Worm (Caenorhabditis elegans) whole organism, mixed stage, embryonic: ENCODE measurements around the gene vps-45.

Experiments
- M03D4.4 ChIP-seq: sonication (generic microtip); optimal IDR thresholded peaks from 2 replicates; lab custom pipeline; 2017; ENCODE audit warnings: mild to moderate bottlenecking, missing genetic modification characterization, missing compliant biosample characterization
- bed-3 ChIP-seq: fragments of 200-800 bp; sonication (Bioruptor generic); optimal IDR thresholded peaks from 3 replicates; lab custom pipeline; 2018; ENCODE audit warnings: mild to moderate bottlenecking, missing genetic modification characterization, moderate library complexity, missing compliant biosample characterization
- blmp-1 ChIP-seq: fragments of 150-350 bp; optimal IDR thresholded peaks from 2 replicates; lab custom pipeline; 2014; ENCODE audit warnings: missing biosample characterization, missing genetic modification characterization
- ceh-39 ChIP-seq: fragments of 150-350 bp; optimal IDR thresholded peaks from 2 replicates; lab custom pipeline; 2014; ENCODE audit warnings: missing biosample characterization, missing genetic modification characterization
- ceh-43 ChIP-seq: fragments of 200-800 bp; sonication (Bioruptor generic); optimal IDR thresholded peaks from 2 replicates; lab custom pipeline; 2018; ENCODE audit warnings: mild to moderate bottlenecking, missing genetic modification characterization, moderate library complexity, missing compliant biosample characterization
- ceh-83 ChIP-seq: fragments of 200-800 bp; sonication (Bioruptor generic); optimal IDR thresholded peaks from 2 replicates; lab custom pipeline; 2018; ENCODE audit warnings: mild to moderate bottlenecking, missing genetic modification characterization, missing compliant biosample characterization
- ces-1 ChIP-seq: fragments of 150-350 bp; optimal IDR thresholded peaks from 2 replicates; lab custom pipeline; 2014; ENCODE audit warnings: missing biosample characterization, missing genetic modification reagents, missing genetic modification characterization
- cnd-1 ChIP-seq: fragments of 200-800 bp; sonication (Bioruptor generic); optimal IDR thresholded peaks from 2 replicates; lab custom pipeline; 2018; ENCODE audit warnings: mild to moderate bottlenecking, missing genetic modification characterization, missing compliant biosample characterization
- drap-1 ChIP-seq: fragments of 200-800 bp; sonication (Bioruptor generic); optimal IDR thresholded peaks from 3 replicates; lab custom pipeline; 2018; ENCODE audit warnings: mild to moderate bottlenecking, missing genetic modification characterization, missing compliant biosample characterization
- elt-3 ChIP-seq: fragments of 150-350 bp; optimal IDR thresholded peaks from 2 replicates; lab custom pipeline; 2014; ENCODE audit warnings: missing biosample characterization, missing genetic modification characterization
- flh-1 ChIP-seq: fragments of 200-800 bp; sonication (Bioruptor generic); optimal IDR thresholded peaks from 2 replicates; lab custom pipeline; 2018; ENCODE audit warnings: mild to moderate bottlenecking, missing genetic modification characterization, moderate library complexity, missing compliant biosample characterization
- ham-2 ChIP-seq: fragments of 200-800 bp; sonication (Bioruptor generic); optimal IDR thresholded peaks from 2 replicates; lab custom pipeline; 2018; ENCODE audit warnings: mild to moderate bottlenecking, missing genetic modification characterization, missing compliant biosample characterization
- lin-13 ChIP-seq: fragments of 150-350 bp; optimal IDR thresholded peaks from 2 replicates; lab custom pipeline; 2014; ENCODE audit warnings: missing biosample characterization, missing genetic modification characterization
- lin-32 ChIP-seq: fragments of 200-800 bp; sonication (Bioruptor generic); optimal IDR thresholded peaks from 2 replicates; lab custom pipeline; 2018; ENCODE audit warnings: mild to moderate bottlenecking, missing genetic modification characterization, missing compliant biosample characterization
- mab-5 ChIP-seq: fragments of 150-350 bp; optimal IDR thresholded peaks from 2 replicates; lab custom pipeline; 2014; ENCODE audit warnings: missing biosample characterization, missing genetic modification characterization
- mep-1 ChIP-seq: fragments of 150-350 bp; optimal IDR thresholded peaks from 2 replicates; lab custom pipeline; 2017; ENCODE audit warnings: missing biosample characterization, missing genetic modification reagents, missing genetic modification characterization, inconsistent platforms
- mls-2 ChIP-seq: sonication (generic microtip); optimal IDR thresholded peaks from 2 replicates; lab custom pipeline; 2016; ENCODE audit warnings: mild to moderate bottlenecking, missing genetic modification characterization, moderate library complexity, missing compliant biosample characterization
- nhr-12 ChIP-seq: fragments of 150-350 bp; optimal IDR thresholded peaks from 2 replicates; lab custom pipeline; 2014; ENCODE audit warnings: missing biosample characterization, missing genetic modification characterization
- nhr-2 ChIP-seq: fragments of 150-350 bp; optimal IDR thresholded peaks from 2 replicates; lab custom pipeline; 2014; ENCODE audit warnings: missing biosample characterization, missing genetic modification characterization
- nhr-237 ChIP-seq: fragments of 150-350 bp; optimal IDR thresholded peaks from 2 replicates; lab custom pipeline; 2014; ENCODE audit warnings: missing biosample characterization, missing genetic modification characterization
- nhr-28 ChIP-seq: fragments of 150-350 bp; optimal IDR thresholded peaks from 2 replicates; lab custom pipeline; 2014; ENCODE audit warnings: missing biosample characterization, missing genetic modification characterization
- nhr-76 ChIP-seq: sonication (generic microtip); optimal IDR thresholded peaks from 2 replicates; lab custom pipeline; 2017; ENCODE audit warnings: missing biosample characterization, missing genetic modification characterization
- pha-4 ChIP-seq: fragments of 150-350 bp; optimal IDR thresholded peaks from 2 replicates; lab custom pipeline; 2018; ENCODE audit warnings: missing biosample characterization, missing genetic modification reagents, missing genetic modification characterization
- sem-2 ChIP-seq: fragments of 200-800 bp; sonication (Bioruptor generic); optimal IDR thresholded peaks from 2 replicates; lab custom pipeline; 2018; ENCODE audit warnings: mild to moderate bottlenecking, missing genetic modification characterization, missing compliant biosample characterization
- snpc-4 ChIP-seq: fragments of 150-350 bp; optimal IDR thresholded peaks from 2 replicates; lab custom pipeline; 2014; ENCODE audit warnings: missing biosample characterization, missing genetic modification characterization
- sptf-1 ChIP-seq: sonication (generic microtip); optimal IDR thresholded peaks from 2 replicates; lab custom pipeline; 2017; ENCODE audit warnings: mild to moderate bottlenecking, missing genetic modification characterization, moderate library complexity, missing compliant biosample characterization
- tbx-8 ChIP-seq: fragments of 200-800 bp; sonication (Bioruptor generic); optimal IDR thresholded peaks from 2 replicates; lab custom pipeline; 2018; ENCODE audit warnings: mild to moderate bottlenecking, missing genetic modification characterization, moderate library complexity, missing compliant biosample characterization
- unc-120 ChIP-seq: sonication (generic microtip); optimal IDR thresholded peaks from 2 replicates; lab custom pipeline; 2017; ENCODE audit warnings: missing genetic modification characterization, missing compliant biosample characterization; ENCODE audit not compliant: poor library complexity, severe bottlenecking
- unc-39 ChIP-seq: fragments of 150-350 bp; optimal IDR thresholded peaks from 2 replicates; lab custom pipeline; 2014; ENCODE audit warnings: missing biosample characterization, missing genetic modification characterization
- zip-8 ChIP-seq: fragments of 150-350 bp; optimal IDR thresholded peaks from 2 replicates; lab custom pipeline; 2014; ENCODE audit warnings: missing biosample characterization, missing genetic modification characterization
- ztf-11 ChIP-seq: fragments of 150-350 bp; optimal IDR thresholded peaks from 2 replicates; lab custom pipeline; 2014; ENCODE audit warnings: missing biosample characterization, missing genetic modification characterization

vps-45 gene

DNA sequence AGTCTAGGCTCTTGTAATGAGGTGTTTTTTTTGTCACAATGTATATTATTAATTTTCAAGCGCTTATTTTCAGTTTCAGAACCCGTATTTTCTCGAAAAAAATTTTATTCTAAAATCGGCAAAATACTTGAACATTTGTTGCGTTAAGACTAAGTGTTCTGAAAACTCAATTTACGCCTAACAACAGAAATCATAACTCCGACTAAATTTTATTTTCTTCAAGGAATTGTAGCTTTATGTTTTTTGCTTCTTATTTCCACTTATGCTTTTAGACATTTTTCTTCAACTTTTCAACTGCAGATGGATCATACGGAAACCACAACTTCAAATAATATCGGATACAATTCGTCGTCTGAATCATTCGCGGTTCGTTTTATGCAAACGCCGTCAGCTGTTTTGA lies 41.1 kb downstream of the vps-45 start, which contains the start of gene F35H12.1:
Gene F35H12.1, plus strand, starts transcription at position 301 of the 400 bp plus-strand sequence.
- no peak for TF ChIP-seq zip-8 (tag; lab: Kevin White, UChicago)
- no peak for TF ChIP-seq ceh-39 (tag; lab: Kevin White, UChicago)
- no peak for TF ChIP-seq bed-3 (GFP tag; lab: Kevin White, UChicago)
- TF ChIP-seq lin-32 (GFP tag; lab: Kevin White, UChicago), result no peak
- no peak for TF ChIP-seq drap-1
- no peak for TF ChIP-seq nhr-12 (tag; lab: Kevin White, UChicago)
- no peak for TF ChIP-seq flh-1
- TF ChIP-seq ces-1 (GFP tag; lab: Kevin White, UChicago), result no peak
- no peak for TF ChIP-seq ceh-83 (GFP tag; lab: Kevin White, UChicago)
- TF ChIP-seq ceh-43 (GFP tag; lab: Kevin White, UChicago), result no peak
- no peak for TF ChIP-seq unc-39
- TF ChIP-seq nhr-237 (tag; lab: Kevin White, UChicago), result no peak

DNA sequence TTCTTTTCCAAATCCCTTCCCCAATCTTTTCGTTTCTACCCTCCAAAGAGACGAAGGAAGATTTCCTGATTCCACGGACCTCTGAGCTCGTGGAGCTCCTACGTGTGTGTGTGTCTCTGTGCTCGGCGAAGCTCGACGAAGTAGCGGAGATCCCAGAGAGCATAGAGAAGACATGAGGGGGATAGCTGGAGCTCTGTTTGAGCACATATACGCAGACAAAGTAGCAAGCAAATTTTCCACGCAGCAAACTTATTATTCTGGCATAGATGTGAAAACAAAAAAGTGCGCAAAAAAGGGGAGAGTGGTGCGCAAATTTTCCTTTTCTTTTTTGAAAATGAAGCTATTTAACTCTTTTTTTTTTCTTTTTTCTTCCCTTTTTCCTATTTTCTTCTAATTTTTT lies 41.8 kb downstream of the vps-45 start:
- TF ChIP-seq lin-13 (tag; lab: Kevin White, UChicago) (no peak), blmp-1 (tag; lab: Kevin White, UChicago) (no peak), snpc-4 (tag; lab: Kevin White, UChicago) (no peak), lin-32 (GFP tag; lab: Kevin White, UChicago) (no peak), ceh-43 (GFP tag; lab: Kevin White, UChicago) (no peak), ceh-83 (GFP tag; lab: Kevin White, UChicago) (no peak), elt-3 (tag; lab: Kevin White, UChicago) (no peak), pha-4 (tag; lab: Kevin White, UChicago) (no peak), mab-5 (tag; lab: Kevin White, UChicago) (no peak), cnd-1 (tag; lab: Kevin White, UChicago) (no peak), nhr-76 (no peak), unc-120 (tag; lab: Kevin White, UChicago) (peak; percentile 83), nhr-2 (tag; lab: Kevin White, UChicago) (no peak), sem-2 (GFP tag; lab: Kevin White, UChicago) (no peak), ztf-11 (tag; lab: Kevin White, UChicago) (no peak), M03D4.4 (tag; lab: Kevin White, UChicago) (no peak), ham-2 (GFP tag; lab: Kevin White, UChicago) (no peak), nhr-237 (tag; lab: Kevin White, UChicago) (no peak), bed-3 (GFP tag; lab: Kevin White, UChicago) (no peak), nhr-12 (tag; lab: Kevin White, UChicago) (no peak), tbx-8 (GFP tag; lab: Kevin White, UChicago) (no peak), ces-1 (GFP tag; lab: Kevin White, UChicago) (peak; percentile 56), flh-1 (no peak), unc-39 (no peak), sptf-1 (tag; lab: Kevin White, UChicago) (peak; percentile 16)
- TF ChIP-seq, all 35 proteins: peak for 3

DNA sequence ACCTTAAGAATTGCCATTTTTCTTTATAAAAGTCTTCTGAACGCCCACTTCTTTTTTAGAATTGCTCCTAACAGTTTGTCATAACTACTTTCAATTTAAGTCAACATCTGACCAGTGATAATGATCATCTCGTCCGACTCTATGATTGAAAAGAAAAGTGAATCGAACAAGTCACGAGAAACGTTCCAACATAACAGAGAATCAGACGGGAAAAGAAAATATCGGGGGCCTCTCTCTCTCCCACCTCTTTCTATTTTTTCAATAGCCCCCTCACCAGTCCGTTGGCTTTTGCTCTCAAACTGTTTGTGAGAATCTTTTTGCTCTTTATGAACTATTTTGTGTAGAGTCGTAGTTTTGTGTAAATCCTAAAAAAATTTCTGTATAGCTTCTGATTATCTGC lies 47.0 kb downstream of the vps-45 start:
- no peak for TF ChIP-seq mep-1 (tag; lab: Kevin White, UChicago)
- TF ChIP-seq blmp-1 (tag; lab: Kevin White, UChicago), result no peak
- no peak for TF ChIP-seq mab-5 (tag; lab: Kevin White, UChicago)
- TF ChIP-seq bed-3 (GFP tag; lab: Kevin White, UChicago), result no peak
- no peak for TF ChIP-seq ceh-83 (GFP tag; lab: Kevin White, UChicago)
- TF ChIP-seq nhr-76, result no peak
- no peak for TF ChIP-seq nhr-12 (tag; lab: Kevin White, UChicago)
- no peak for TF ChIP-seq mls-2
- TF ChIP-seq nhr-28 (tag; lab: Kevin White, UChicago), result no peak
- TF ChIP-seq ham-2 (GFP tag; lab: Kevin White, UChicago), result no peak
- no peak for TF ChIP-seq elt-3 (tag; lab: Kevin White, UChicago)
- TF ChIP-seq ceh-43 (GFP tag; lab: Kevin White, UChicago), result no peak
- TF ChIP-seq nhr-2 (tag; lab: Kevin White, UChicago), result no peak
- TF ChIP-seq pha-4 (tag; lab: Kevin White, UChicago), result no peak
- TF ChIP-seq snpc-4 (tag; lab: Kevin White, UChicago), result no peak
- no peak for TF ChIP-seq unc-39
- TF ChIP-seq sptf-1 (tag; lab: Kevin White, UChicago), result no peak

ce11 chrX:926125-926524 lies 48.5 kb downstream of the vps-45 start:
- TF ChIP-seq lin-32 (GFP tag; lab: Kevin White, UChicago) (no peak), nhr-12 (tag; lab: Kevin White, UChicago) (no peak), mep-1 (tag; lab: Kevin White, UChicago) (no peak), sptf-1 (tag; lab: Kevin White, UChicago) (no peak), nhr-2 (tag; lab: Kevin White, UChicago) (no peak), lin-13 (tag; lab: Kevin White, UChicago) (no peak)
- TF ChIP-seq, all 35 proteins: peak for 0
